Fruit fly (Drosophila melanogaster): ENCODE results near the gene CG14323.
A peak's percentile ranks its signal among the peaks of the same experiment; 100 is the strongest.

The CG14323 gene

DNA sequence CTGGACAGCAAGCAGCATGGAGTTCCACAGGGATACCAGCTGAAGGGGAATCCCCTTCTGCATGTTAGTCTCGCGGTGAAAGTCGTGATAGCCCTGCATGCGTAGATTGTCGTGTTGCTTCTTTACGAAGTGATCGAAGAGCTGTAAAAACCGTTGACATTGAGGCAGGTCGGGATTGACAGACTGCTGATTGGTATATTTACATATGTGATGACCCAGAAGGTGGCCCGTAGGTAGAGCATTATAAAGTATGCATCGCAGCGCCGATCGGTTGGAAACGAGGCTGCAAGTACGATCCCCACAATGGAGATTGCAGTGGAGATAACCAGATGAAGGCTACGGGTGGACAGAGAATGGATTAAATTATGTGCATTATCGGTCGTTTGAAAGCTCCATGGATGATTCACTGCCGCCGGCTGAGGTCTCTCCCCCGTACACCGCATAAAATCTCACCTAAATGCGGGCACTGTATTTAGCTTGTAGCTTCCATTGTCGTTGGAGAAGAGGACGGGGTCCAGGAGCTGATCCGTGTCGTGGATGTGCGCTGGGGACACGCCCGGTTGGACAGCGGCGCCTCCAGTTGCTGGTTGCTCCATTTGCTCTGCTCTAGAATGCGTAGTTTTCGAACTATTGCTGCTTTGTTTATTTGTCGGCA lies 48.4 kb upstream of the CG14323 start:
- no peak for TF ChIP-seq brk (GFP tag; optimal IDR thresholded peaks at IDR 0.05)
- peak; percentile 54 for TF ChIP-seq Jra (GFP tag; optimal IDR thresholded peaks at IDR 0.05)
- TF ChIP-seq Rel (GFP tag; optimal IDR thresholded peaks at IDR 0.05) = no peak
- peak; percentile 82 for TF ChIP-seq Rel (tag; optimal IDR thresholded peaks at IDR 0.05)
- no peak for TF ChIP-seq lola (GFP tag; optimal IDR thresholded peaks at IDR 0.05)
- TF ChIP-seq sv (GFP tag; optimal IDR thresholded peaks at IDR 0.05) = no peak
- TF ChIP-seq Dif (GFP tag; optimal IDR thresholded peaks at IDR 0.05; ENCODE audit: partially characterized antibody) = no peak
- no peak for TF ChIP-seq sage (GFP tag; optimal IDR thresholded peaks at IDR 0.05)
- TF ChIP-seq dsf (GFP tag; optimal IDR thresholded peaks at IDR 0.05; ENCODE audit: borderline replicate concordance) = no peak
- TF ChIP-seq ey (GFP tag; optimal IDR thresholded peaks at IDR 0.05) = no peak
- TF ChIP-seq CG9705 (GFP tag; optimal IDR thresholded peaks at IDR 0.05) = no peak

dm6 chr3R:17667987-17668386 lies 46.1 kb upstream of the CG14323 start:
- no peak for TF ChIP-seq usp (GFP tag; optimal IDR thresholded peaks at IDR 0.05)
- TF ChIP-seq Rel (GFP tag; optimal IDR thresholded peaks at IDR 0.05) = no peak
- TF ChIP-seq Rel (tag; optimal IDR thresholded peaks at IDR 0.05) = no peak
- no peak for TF ChIP-seq dsf (GFP tag; optimal IDR thresholded peaks at IDR 0.05; ENCODE audit: borderline replicate concordance)
- no peak for TF ChIP-seq Jra (GFP tag; optimal IDR thresholded peaks at IDR 0.05)
- no peak for TF ChIP-seq fru (GFP tag; optimal IDR thresholded peaks at IDR 0.05)
- no peak for TF ChIP-seq Myc (optimal IDR thresholded peaks at IDR 0.05)
- TF ChIP-seq Dfd (GFP tag; optimal IDR thresholded peaks at IDR 0.05) = no peak
- TF ChIP-seq HLH106 (tag; optimal IDR thresholded peaks at IDR 0.05) = no peak
- no peak for TF ChIP-seq psq (GFP tag; optimal IDR thresholded peaks at IDR 0.05)
- no peak for TF ChIP-seq woc (GFP tag; optimal IDR thresholded peaks at IDR 0.05)
- no peak for TF ChIP-seq CG32264 (GFP tag; optimal IDR thresholded peaks at IDR 0.05)
- TF ChIP-seq pan (optimal IDR thresholded peaks at IDR 0.05) = no peak
- TF ChIP-seq Dif (GFP tag; optimal IDR thresholded peaks at IDR 0.05; ENCODE audit: partially characterized antibody) = no peak
- no peak for TF ChIP-seq CrebA (GFP tag; optimal IDR thresholded peaks at IDR 0.05; ENCODE audit: borderline replicate concordance)
- TF ChIP-seq Sp1 (GFP tag; optimal IDR thresholded peaks at IDR 0.05) = no peak
- TF ChIP-seq CG9705 (GFP tag; optimal IDR thresholded peaks at IDR 0.05) = no peak

- TF ChIP-seq CrebA (GFP tag; optimal IDR thresholded peaks at IDR 0.05; ENCODE audit: borderline replicate concordance) (no peak), Rel (GFP tag; optimal IDR thresholded peaks at IDR 0.05) (no peak), Rel (tag; optimal IDR thresholded peaks at IDR 0.05) (peak; percentile 100), Hnf4 (GFP tag; optimal IDR thresholded peaks at IDR 0.05) (peak; percentile 11)
Measured at dm6 chr3R:17667279-17667678, 45.4 kb upstream of the CG14323 start, which contains the start of gene CG45045. Gene CG45045, plus strand, starts transcription at chr3R:17667572.

DNA sequence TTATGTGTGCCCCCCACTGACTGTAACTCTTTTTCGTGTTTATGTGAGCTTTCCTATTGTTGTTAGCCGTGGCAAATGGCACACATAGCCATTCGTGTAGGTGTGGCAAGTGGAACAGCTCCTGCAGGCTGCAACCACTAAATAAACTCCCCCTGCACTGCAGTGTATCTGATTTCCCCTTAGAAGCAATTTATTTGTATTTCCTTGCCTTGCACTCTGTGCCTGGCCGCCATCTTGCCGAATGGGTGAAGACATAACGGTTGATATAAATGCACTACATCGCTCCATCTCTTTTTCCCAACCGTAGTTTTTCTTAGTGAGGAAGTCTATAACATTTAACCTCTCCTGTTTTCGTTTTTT lies 44.9 kb upstream of the CG14323 start:
- TF ChIP-seq br (GFP tag; optimal IDR thresholded peaks at IDR 0.05) = no peak
- no peak for TF ChIP-seq Myc (optimal IDR thresholded peaks at IDR 0.05)
- no peak for TF ChIP-seq pan (optimal IDR thresholded peaks at IDR 0.05)
- no peak for TF ChIP-seq Mio (GFP tag; optimal IDR thresholded peaks at IDR 0.05)
- TF ChIP-seq psq (GFP tag; optimal IDR thresholded peaks at IDR 0.05) = no peak
- no peak for TF ChIP-seq Hnf4 (GFP tag; optimal IDR thresholded peaks at IDR 0.05)
- TF ChIP-seq Hr83 (GFP tag; optimal IDR thresholded peaks at IDR 0.05; ENCODE audit: poor library complexity, severe bottlenecking) = no peak
- TF ChIP-seq usp (GFP tag; optimal IDR thresholded peaks at IDR 0.05) = no peak
- no peak for TF ChIP-seq ey (GFP tag; optimal IDR thresholded peaks at IDR 0.05)
- TF ChIP-seq sage (GFP tag; optimal IDR thresholded peaks at IDR 0.05) = no peak
- TF ChIP-seq rgr (GFP tag; optimal IDR thresholded peaks at IDR 0.05) = no peak
- TF ChIP-seq Rel (GFP tag; optimal IDR thresholded peaks at IDR 0.05) = no peak
- TF ChIP-seq Rel (tag; optimal IDR thresholded peaks at IDR 0.05) = no peak
- TF ChIP-seq GATAd (GFP tag; optimal IDR thresholded peaks at IDR 0.05) = no peak
- TF ChIP-seq sv (GFP tag; optimal IDR thresholded peaks at IDR 0.05) = no peak
- TF ChIP-seq h (GFP tag; optimal IDR thresholded peaks at IDR 0.05) = no peak
- no peak for TF ChIP-seq jim (GFP tag; optimal IDR thresholded peaks at IDR 0.05)

- no peak for TF ChIP-seq woc (GFP tag; optimal IDR thresholded peaks at IDR 0.05)
- TF ChIP-seq dl (GFP tag; optimal IDR thresholded peaks at IDR 0.05; ENCODE audit: insufficient read depth in 1 of 2, partially characterized antibody in 2 of 2) = peak in 1 of 2 experiments; percentile 14
- TF ChIP-seq Dif (GFP tag; optimal IDR thresholded peaks at IDR 0.05; ENCODE audit: partially characterized antibody) = no peak
- no peak for TF ChIP-seq br (GFP tag; optimal IDR thresholded peaks at IDR 0.05)
Measured at dm6 chr3R:17666061-17666796, 44.3 kb upstream of the CG14323 start.

Measured in whole organism, wandering third instar larva.